Fruit fly (Drosophila melanogaster) whole organism, embryonic: ENCODE data around the gene Adck5.

ENCODE experiments used
- Adf1 ChIP-seq: fragments of 200-800 bp; sonication (Bioruptor generic); IDR thresholded peaks from 2 replicates; pipeline ENCODE4 v1.3.6; 2022; ENCODE audit warnings: missing biosample characterization, missing genetic modification characterization
- Awh ChIP-seq: fragments of 200-800 bp; sonication (Bioruptor generic); IDR thresholded peaks from 2 replicates; pipeline ENCODE4, ENCODE4 v1.3.6; 2022; ENCODE audit warnings: missing biosample characterization, missing genetic modification characterization
- B-H1 ChIP-seq: fragments of 200-800 bp; sonication (Bioruptor generic); IDR thresholded peaks from 3 replicates; pipeline ENCODE4 v1.3.6; 2022; ENCODE audit warnings: missing biosample characterization, missing genetic modification characterization
- Bteb2 ChIP-seq: fragments of 200-800 bp; sonication (Bioruptor generic); optimal IDR thresholded peaks from 2 replicates; lab custom pipeline; 2016; ENCODE audit warnings: missing biosample characterization, missing genetic modification characterization
- CG12391 ChIP-seq: fragments of 200-800 bp; sonication (Bioruptor generic); optimal IDR thresholded peaks from 3 replicates; lab custom pipeline; 2018; ENCODE audit warnings: missing biosample characterization, mild to moderate bottlenecking, missing genetic modification characterization, moderate library complexity
- CG12942 ChIP-seq: fragments of 200-800 bp; sonication (Bioruptor generic); optimal IDR thresholded peaks from 3 replicates; lab custom pipeline; 2016; ENCODE audit warnings: missing biosample characterization, missing genetic modification characterization
- CG14014 ChIP-seq: fragments of 200-800 bp; sonication (Bioruptor generic); IDR thresholded peaks from 2 replicates; pipeline ENCODE4 v1.3.6; 2022; ENCODE audit warnings: missing biosample characterization, missing genetic modification characterization
- CG14667 ChIP-seq: fragments of 200-800 bp; sonication (Bioruptor generic); IDR thresholded peaks from 2 replicates; pipeline ENCODE4 v1.3.6; 2022; ENCODE audit warnings: missing biosample characterization, missing genetic modification characterization
- CG14860 ChIP-seq: fragments of 200-800 bp; sonication (Bioruptor generic); IDR thresholded peaks from 3 replicates; pipeline ENCODE4 v1.3.6; 2022; ENCODE audit warnings: missing biosample characterization, missing genetic modification characterization; ENCODE audit not compliant: partially characterized antibody
- CG15269 ChIP-seq: fragments of 200-800 bp; sonication (Bioruptor generic); optimal IDR thresholded peaks from 2 replicates; lab custom pipeline; 2018; ENCODE audit warnings: missing biosample characterization, mild to moderate bottlenecking, missing genetic modification characterization, moderate library complexity
- CG16779 ChIP-seq: fragments of 200-800 bp; sonication (Bioruptor generic); IDR thresholded peaks from 2 replicates; pipeline ENCODE4 v1.3.6; 2022; ENCODE audit warnings: missing biosample characterization, missing genetic modification characterization
- CG17328 ChIP-seq: fragments of 200-800 bp; sonication (Bioruptor generic); IDR thresholded peaks from 2 replicates; pipeline ENCODE4 v1.3.6; 2022; ENCODE audit warnings: missing biosample characterization, missing genetic modification characterization
- CG18011 ChIP-seq: fragments of 200-800 bp; sonication (Bioruptor generic); optimal IDR thresholded peaks from 2 replicates; lab custom pipeline; 2017; ENCODE audit warnings: missing biosample characterization, missing genetic modification characterization, mild to moderate bottlenecking, moderate library complexity, missing genotype
- CG30431 ChIP-seq: fragments of 200-800 bp; sonication (Bioruptor generic); optimal IDR thresholded peaks from 2 replicates; lab custom pipeline; 2017; ENCODE audit warnings: missing biosample characterization, missing genetic modification characterization
- CG32532 ChIP-seq: fragments of 200-800 bp; sonication (Bioruptor generic); IDR thresholded peaks from 2 replicates; pipeline ENCODE4 v1.3.6; 2022; ENCODE audit warnings: missing biosample characterization, missing genetic modification characterization
- CG6689 ChIP-seq: fragments of 200-800 bp; sonication (Bioruptor generic); IDR thresholded peaks from 2 replicates; pipeline ENCODE4 v1.3.6; 2022; ENCODE audit warnings: missing biosample characterization, missing genetic modification characterization
- CG7357 ChIP-seq: fragments of 200-800 bp; sonication (Bioruptor generic); IDR thresholded peaks from 3 replicates; pipeline ENCODE4 v1.3.6; 2022; ENCODE audit warnings: missing biosample characterization, missing genetic modification characterization
- CoRest ChIP-seq: fragments of 200-800 bp; sonication (Bioruptor generic); optimal IDR thresholded peaks from 3 replicates; lab custom pipeline; 2018; ENCODE audit warnings: missing biosample characterization, mild to moderate bottlenecking, missing genetic modification characterization, moderate library complexity
- Deaf1 ChIP-seq: fragments of 200-800 bp; optimal IDR thresholded peaks from 3 replicates; lab custom pipeline; 2019; ENCODE audit warnings: missing biosample characterization, mild to moderate bottlenecking, missing genetic modification characterization, moderate library complexity
- HLHmδ ChIP-seq: fragments of 200-800 bp; sonication (Bioruptor generic); optimal IDR thresholded peaks from 2 replicates; lab custom pipeline; 2018; ENCODE audit warnings: missing biosample characterization, mild to moderate bottlenecking, missing genetic modification characterization, moderate library complexity
- Hr3 ChIP-seq: fragments of 200-800 bp; sonication (Bioruptor generic); optimal IDR thresholded peaks from 3 replicates; lab custom pipeline; 2016; ENCODE audit warnings: missing biosample characterization, missing genetic modification characterization
- Hr39 ChIP-seq: fragments of >200 bp; optimal IDR thresholded peaks from 2 replicates; lab custom pipeline; 2017
- Hr51 ChIP-seq, 2 experiments: fragments of 200-800 bp; sonication (Bioruptor generic); optimal IDR thresholded peaks; 2 replicates in 1 of 2; 3 replicates in 1 of 2; lab custom pipeline; 2016 to 2018; ENCODE audit warnings: missing biosample characterization in 2 of 2, missing genetic modification characterization in 2 of 2, mild to moderate bottlenecking in 1 of 2, moderate library complexity in 1 of 2
- MESR4 ChIP-seq: fragments of 200-800 bp; sonication (Bioruptor generic); optimal IDR thresholded peaks from 2 replicates; lab custom pipeline; 2018; ENCODE audit warnings: missing biosample characterization, mild to moderate bottlenecking, missing genetic modification characterization, moderate library complexity
- Med ChIP-seq: fragments of 200-800 bp; sonication (Bioruptor generic); peaks from one replicate; lab custom pipeline; 2016; ENCODE audit warnings: missing biosample characterization, missing genetic modification characterization, mild to moderate bottlenecking, inconsistent platforms, moderate library complexity
- NK7.1 ChIP-seq: fragments of 200-800 bp; sonication (Bioruptor generic); optimal IDR thresholded peaks from 3 replicates; lab custom pipeline; 2016; ENCODE audit warnings: missing biosample characterization, missing genetic modification characterization
- Oaz ChIP-seq: fragments of 200-800 bp; sonication (Bioruptor generic); IDR thresholded peaks from 2 replicates; pipeline ENCODE4 v1.3.6; 2022; ENCODE audit warnings: missing biosample characterization, missing genetic modification characterization
- Ptx1 ChIP-seq: fragments of 200-800 bp; sonication (Bioruptor generic); IDR thresholded peaks from 2 replicates; pipeline ENCODE4 v1.3.6; 2022; ENCODE audit warnings: missing biosample characterization, missing genetic modification characterization
- Rfx ChIP-seq: fragments of 200-800 bp; sonication (Bioruptor generic); IDR thresholded peaks from 2 replicates; pipeline ENCODE4 v1.3.6; 2022; ENCODE audit warnings: missing biosample characterization, missing genetic modification characterization
- Sox102F ChIP-seq: fragments of 200-800 bp; sonication (Bioruptor generic); optimal IDR thresholded peaks from 2 replicates; lab custom pipeline; 2018; ENCODE audit warnings: missing biosample characterization, mild to moderate bottlenecking, missing genetic modification characterization, moderate library complexity
- Xbp1 ChIP-seq: fragments of 200-800 bp; sonication (Bioruptor generic); optimal IDR thresholded peaks from 3 replicates; lab custom pipeline; 2016; ENCODE audit warnings: missing biosample characterization, mild to moderate bottlenecking, missing genetic modification characterization
- ara ChIP-seq: fragments of 200-800 bp; sonication (Bioruptor generic); IDR thresholded peaks from 2 replicates; pipeline ENCODE4 v1.3.6; 2022; ENCODE audit warnings: missing biosample characterization, missing genetic modification characterization
- bsh ChIP-seq, 2 experiments: fragments of 200-800 bp; sonication (Bioruptor generic); optimal IDR thresholded peaks; 2 replicates each; lab custom pipeline; 2017 to 2018; ENCODE audit warnings: mild to moderate bottlenecking in 2 of 2, missing biosample characterization in 2 of 2, missing genetic modification characterization in 2 of 2, moderate library complexity in 1 of 2
- cg ChIP-seq: fragments of 200-800 bp; sonication (Bioruptor generic); optimal IDR thresholded peaks from 3 replicates; lab custom pipeline; 2019; ENCODE audit warnings: missing biosample characterization, mild to moderate bottlenecking, missing genetic modification characterization, moderate library complexity
- chif ChIP-seq, 2 experiments: fragments of 200-800 bp; sonication (Bioruptor generic); optimal IDR thresholded peaks; 3 replicates each; lab custom pipeline; 2016; ENCODE audit warnings: missing biosample characterization in 2 of 2, missing genetic modification characterization in 2 of 2
- dan ChIP-seq: fragments of 200-800 bp; sonication (Bioruptor generic); IDR thresholded peaks from 2 replicates; pipeline ENCODE4 v1.3.6; 2022; ENCODE audit warnings: missing biosample characterization, missing genetic modification characterization
- dysf ChIP-seq: fragments of 200-800 bp; sonication (Bioruptor generic); IDR thresholded peaks from 3 replicates; pipeline ENCODE4 v1.3.6; 2022; ENCODE audit warnings: missing biosample characterization, missing genetic modification characterization
- esg ChIP-seq: fragments of 200-800 bp; sonication (Bioruptor generic); conservative IDR thresholded peaks from 2 replicates; pipeline ENCODE4 v1.3.6; 2022; ENCODE audit warnings: missing biosample characterization, missing genetic modification characterization
- klu ChIP-seq: fragments of 200-800 bp; sonication (Bioruptor generic); IDR thresholded peaks from 2 replicates; pipeline ENCODE4 v1.3.6; 2022; ENCODE audit warnings: missing biosample characterization, missing genetic modification characterization
- pan ChIP-seq, 4 experiments: fragments of >200 bp in 3 of 4; fragments of 200-800 bp in 1 of 4; sonication (Bioruptor generic) in 1 of 4; optimal IDR thresholded peaks in 3 of 4; IDR thresholded peaks in 1 of 4; 2 replicates each; pipeline versions ENCODE4 v1.3.6 to Lab custom; 2017 to 2022; ENCODE audit warnings: missing biosample characterization in 2 of 4, missing genetic modification characterization in 2 of 4, mixed read lengths in 1 of 4
- prd ChIP-seq, 3 experiments: fragments of >200 bp in 2 of 3; fragments of 200-800 bp in 1 of 3; sonication (Bioruptor generic) in 1 of 3; optimal IDR thresholded peaks in 2 of 3; IDR thresholded peaks in 1 of 3; 2 replicates in 2 of 3; 3 replicates in 1 of 3; pipeline versions ENCODE4 v1.3.6 to Lab custom; 2017 to 2022; ENCODE audit warnings: missing biosample characterization in 1 of 3, missing genetic modification characterization in 1 of 3
- pros ChIP-seq: fragments of 200-800 bp; sonication (Bioruptor generic); optimal IDR thresholded peaks from 3 replicates; lab custom pipeline; 2019; ENCODE audit warnings: missing biosample characterization, mild to moderate bottlenecking, missing genetic modification characterization, moderate library complexity
- row ChIP-seq: fragments of 200-800 bp; sonication (Bioruptor generic); IDR thresholded peaks from 3 replicates; pipeline ENCODE4 v1.3.6; 2022; ENCODE audit warnings: missing biosample characterization, missing genetic modification characterization
- sens ChIP-seq: fragments of 200-800 bp; sonication (Bioruptor generic); peaks from one replicate; lab custom pipeline; 2016; ENCODE audit warnings: missing biosample characterization, missing genetic modification characterization
- so ChIP-seq: fragments of 200-800 bp; sonication (Bioruptor generic); IDR thresholded peaks from 3 replicates; pipeline ENCODE4 v1.3.6; 2022; ENCODE audit warnings: missing biosample characterization, missing genetic modification characterization
- tgo ChIP-seq: fragments of 200-800 bp; sonication (Bioruptor generic); IDR thresholded peaks from 3 replicates; pipeline ENCODE4 v1.3.6; 2022; ENCODE audit warnings: missing biosample characterization, missing genetic modification characterization
- vvl ChIP-seq: fragments of 200-800 bp; sonication (Bioruptor generic); IDR thresholded peaks from 2 replicates; pipeline ENCODE4 v1.3.6; 2022; ENCODE audit warnings: missing biosample characterization, missing genetic modification characterization

Gene Adck5

dm6 chr3L:11150735-11151287 is 18.8 kb upstream of the Adck5 start, which contains the start of gene CG6216 (continued):
- TF ChIP-seq Deaf1 (tag; lab: Kevin White, UChicago) (peak; percentile 78), pros (GFP tag; lab: Kevin White, UChicago) (peak; percentile 96), cg (GFP tag; lab: Kevin White, UChicago) (peak; percentile 1), MESR4 (GFP tag; lab: Kevin White, UChicago) (no peak)

- TF ChIP-seq dysf (GFP tag; lab: Robert Waterston, UW) (0 out of 3 replicates have a peak, but pooled peaks have one; percentile 23), CG12391 (tag; lab: Kevin White, UChicago) (peak; percentile 15), prd (optimal IDR thresholded peaks at IDR 0.05; lab: Kevin White, UChicago) (no peak), prd (GFP tag; IDR thresholded peaks at IDR 0.05; lab: Robert Waterston, UW) (peak; percentile 29; the same call in 1 of the 3 replicates), CG16779 (GFP tag; lab: Robert Waterston, UW) (no peak), dan (GFP tag; lab: Robert Waterston, UW) (no peak), CG7357 (GFP tag; lab: Robert Waterston, UW) (0 out of 3 replicates have a peak, but pooled peaks have one; percentile 6), Hr51 (GFP tag; optimal IDR thresholded peaks at IDR 0.05; lab: Kevin White, UChicago) (no peak), bsh (GFP tag; optimal IDR thresholded peaks at IDR 0.05; lab: Kevin White, UChicago) (peak in 1 of 2 experiments; percentile 25), esg (GFP tag; lab: Robert Waterston, UW) (peak; percentile 47), CG15269 (tag; lab: Kevin White, UChicago) (peak; percentile 18), Sox102F (GFP tag; lab: Kevin White, UChicago) (peak; percentile 44), pan (optimal IDR thresholded peaks at IDR 0.05; lab: Kevin White, UChicago) (no peak), pan (GFP tag; optimal IDR thresholded peaks at IDR 0.05 in 1 of 2, IDR thresholded peaks at IDR 0.05 in 1 of 2) (peak in 1 of 2 experiments; percentile 64), chif (GFP tag; optimal IDR thresholded peaks at IDR 0.05; lab: Kevin White, UChicago) (peak in 1 of 2 experiments; percentile 36), row (peak; percentile 36; the same call in 2 of the 3 replicates), Hr3 (GFP tag; lab: Kevin White, UChicago) (no peak), CG14667 (0 out of 2 replicates have a peak, but pooled peaks have one; percentile 22), so (peak; percentile 54; the same call in 1 of the 3 replicates), CG30431 (GFP tag; lab: Kevin White, UChicago) (peak; percentile 6), CG14014 (GFP tag; lab: Robert Waterston, UW) (peak; percentile 14; the same call in 1 of the 2 replicates), B-H1 (no peak), CoRest (peak; percentile 7), Hr39 (lab: Kevin White, UChicago) (no peak), CG17328 (GFP tag; lab: Robert Waterston, UW) (0 out of 2 replicates have a peak, but pooled peaks have one; percentile 36), Med (peak; percentile 72), CG14860 (GFP tag; lab: Robert Waterston, UW) (no peak), Ptx1 (0 out of 2 replicates have a peak, but pooled peaks have one; percentile 13), HLHmδ (no peak), Awh (GFP tag; lab: Robert Waterston, UW) (peak; percentile 33; the same call in 1 of the 2 replicates), NK7.1 (GFP tag; lab: Kevin White, UChicago) (no peak), Rfx (GFP tag; lab: Robert Waterston, UW) (peak; percentile 39), CG18011 (GFP tag; lab: Kevin White, UChicago) (no peak), CG12942 (GFP tag; lab: Kevin White, UChicago) (no peak), Oaz (no peak), CG6689 (GFP tag; lab: Robert Waterston, UW) (peak; percentile 35; the same call in 1 of the 2 replicates), Bteb2 (GFP tag; lab: Kevin White, UChicago) (no peak), sens (GFP tag; lab: Kevin White, UChicago) (peak; percentile 63), klu (GFP tag; lab: Robert Waterston, UW) (0 out of 2 replicates have a peak, but pooled peaks have one; percentile 13), Xbp1 (peak; percentile 24), tgo (GFP tag; lab: Robert Waterston, UW) (peak; percentile 47; the same call in 1 of the 3 replicates), vvl (peak; percentile 45; the same call in 1 of the 2 replicates), CG32532 (GFP tag; lab: Robert Waterston, UW) (peak; percentile 25; the same call in 1 of the 2 replicates), ara (GFP tag; lab: Robert Waterston, UW) (0 out of 2 replicates have a peak, but pooled peaks have one; percentile 14), Adf1 (no peak)
These were observed 14.2 kb upstream of the Adck5 start for dm6 chr3L:11155380-11155779.
